Worm (Caenorhabditis elegans) whole organism, L4 larva: ENCODE results near the gene Y116A8C.30.

Source experiments
- F37D6.2 ChIP-seq: sonication (generic microtip); optimal IDR thresholded peaks from 2 replicates; lab custom pipeline; 2016; ENCODE audit warnings: mild to moderate bottlenecking, missing genetic modification characterization, missing compliant biosample characterization
- T26A8.4 ChIP-seq: fragments of 200-800 bp; sonication (Bioruptor generic); IDR thresholded peaks from 2 replicates; pipeline ENCODE4 v1.3.6; 2022; ENCODE audit warnings: missing genetic modification characterization, missing compliant biosample characterization
- ZK546.5 ChIP-seq, 2 experiments: sonication (generic microtip); optimal IDR thresholded peaks; 2 replicates each; lab custom pipeline; 2017; ENCODE audit warnings: missing biosample characterization in 2 of 2, missing genetic modification characterization in 2 of 2
- aha-1 ChIP-seq: fragments of 150-350 bp; peaks from one replicate; lab custom pipeline; 2014; ENCODE audit warnings: missing biosample characterization, missing genetic modification characterization
- aly-2 ChIP-seq: sonication (generic microtip); optimal IDR thresholded peaks from 2 replicates; lab custom pipeline; 2018; ENCODE audit warnings: missing biosample characterization, missing genetic modification characterization
- ama-1 ChIP-seq: fragments of 150-350 bp; optimal IDR thresholded peaks from 2 replicates; lab custom pipeline; 2014; ENCODE audit warnings: inconsistent platforms, mixed read lengths
- arid-1 ChIP-seq: fragments of 200-800 bp; sonication (Bioruptor generic); conservative IDR thresholded peaks from 2 replicates; pipeline ENCODE4 v1.3.6; 2022; ENCODE audit warnings: missing genetic modification reagents, missing genetic modification characterization, missing compliant biosample characterization
- attf-4 ChIP-seq: sonication (generic microtip); optimal IDR thresholded peaks from 3 replicates; lab custom pipeline; 2017; ENCODE audit warnings: missing biosample characterization, missing genetic modification characterization
- ceh-28 ChIP-seq: fragments of 150-350 bp; optimal IDR thresholded peaks from 2 replicates; lab custom pipeline; 2014; ENCODE audit warnings: missing biosample characterization, missing genetic modification reagents, missing genetic modification characterization
- ceh-32 ChIP-seq: sonication (generic microtip); optimal IDR thresholded peaks from 2 replicates; lab custom pipeline; 2016; ENCODE audit warnings: mild to moderate bottlenecking, missing genetic modification characterization, missing compliant biosample characterization; ENCODE audit not compliant: poor library complexity
- ceh-62 ChIP-seq: sonication (generic microtip); optimal IDR thresholded peaks from 2 replicates; lab custom pipeline; 2017; ENCODE audit warnings: missing biosample characterization, missing genetic modification characterization
- ceh-82 ChIP-seq: sonication (generic microtip); optimal IDR thresholded peaks from 2 replicates; lab custom pipeline; 2017; ENCODE audit warnings: missing biosample characterization, missing genetic modification characterization
- cey-2 ChIP-seq: sonication (generic microtip); optimal IDR thresholded peaks from 3 replicates; lab custom pipeline; 2017; ENCODE audit warnings: missing genetic modification characterization, mild to moderate bottlenecking, missing compliant biosample characterization, antibody characterized with exemption, borderline replicate concordance; ENCODE audit not compliant: insufficient read depth
- daf-12 ChIP-seq: fragments of 150-350 bp; optimal IDR thresholded peaks from 2 replicates; lab custom pipeline; 2014; ENCODE audit warnings: missing biosample characterization, missing genetic modification reagents, missing genetic modification characterization
- daf-16 ChIP-seq, 3 experiments: sonication (generic microtip); optimal IDR thresholded peaks; 2 replicates each; lab custom pipeline; 2016 to 2017; ENCODE audit warnings: missing genetic modification characterization in 3 of 3, missing genetic modification reagents in 3 of 3, mild to moderate bottlenecking in 2 of 3, missing compliant biosample characterization in 2 of 3, missing biosample characterization in 1 of 3, moderate library complexity in 1 of 3
- daf-8 ChIP-seq: fragments of 200-800 bp; sonication (Bioruptor generic); IDR thresholded peaks from 2 replicates; pipeline ENCODE4 v1.3.6; 2022; ENCODE audit warnings: missing genetic modification characterization, missing compliant biosample characterization
- dmd-6 ChIP-seq: fragments of 200-800 bp; sonication (Bioruptor generic); IDR thresholded peaks from 2 replicates; pipeline ENCODE4 v1.3.6; 2022; ENCODE audit warnings: missing genetic modification reagents, missing genetic modification characterization, missing compliant biosample characterization
- dmd-8 ChIP-seq: fragments of 200-800 bp; sonication (Bioruptor generic); IDR thresholded peaks from 2 replicates; pipeline ENCODE4 v1.3.6; 2022; ENCODE audit warnings: missing genetic modification characterization, missing compliant biosample characterization
- dve-1 ChIP-seq: sonication (generic microtip); optimal IDR thresholded peaks from 2 replicates; lab custom pipeline; 2017; ENCODE audit warnings: antibody characterized with exemption, mild to moderate bottlenecking, missing genetic modification characterization, missing compliant biosample characterization; ENCODE audit not compliant: insufficient read depth
- egl-27 ChIP-seq: sonication (generic microtip); optimal IDR thresholded peaks from 3 replicates; lab custom pipeline; 2017; ENCODE audit warnings: missing biosample characterization, missing genetic modification reagents, missing genetic modification characterization
- egl-43 ChIP-seq: fragments of 200-800 bp; sonication (Bioruptor generic); IDR thresholded peaks from 2 replicates; pipeline ENCODE4 v1.3.6; 2022; ENCODE audit warnings: missing genetic modification reagents, missing genetic modification characterization, missing compliant biosample characterization
- jun-1 ChIP-seq: fragments of 150-350 bp; optimal IDR thresholded peaks from 2 replicates; lab custom pipeline; 2014; ENCODE audit warnings: missing biosample characterization, missing genetic modification reagents, missing genetic modification characterization
- lin-29 ChIP-seq: fragments of 200-800 bp; sonication (Bioruptor generic); IDR thresholded peaks from 2 replicates; pipeline ENCODE4 v1.3.6; 2022; ENCODE audit warnings: missing genetic modification reagents, missing genetic modification characterization, missing compliant biosample characterization
- lin-38 ChIP-seq: fragments of 200-800 bp; sonication (Bioruptor generic); IDR thresholded peaks from 2 replicates; pipeline ENCODE4 v1.3.6; 2022; ENCODE audit warnings: missing genetic modification reagents, missing genetic modification characterization, missing compliant biosample characterization
- lir-3 ChIP-seq: sonication (generic microtip); optimal IDR thresholded peaks from 2 replicates; lab custom pipeline; 2016; ENCODE audit warnings: mild to moderate bottlenecking, missing genetic modification characterization, missing compliant biosample characterization
- mdt-29 ChIP-seq: fragments of 200-800 bp; sonication (Bioruptor generic); IDR thresholded peaks from 2 replicates; pipeline ENCODE4 v1.3.6; 2022; ENCODE audit warnings: missing genetic modification reagents, missing genetic modification characterization, missing compliant biosample characterization
- mep-1 ChIP-seq: fragments of 150-350 bp; sonication (generic microtip); optimal IDR thresholded peaks from 3 replicates; lab custom pipeline; 2014; ENCODE audit warnings: missing biosample characterization, missing genetic modification characterization
- mes-2 ChIP-seq: sonication (generic microtip); optimal IDR thresholded peaks from 2 replicates; lab custom pipeline; 2016; ENCODE audit warnings: missing genotype, mild to moderate bottlenecking, missing genetic modification characterization, missing compliant biosample characterization; ENCODE audit not compliant: poor library complexity, severe bottlenecking
- nhr-42 ChIP-seq: fragments of 200-800 bp; sonication (Bioruptor generic); IDR thresholded peaks from 2 replicates; pipeline ENCODE4 v1.3.6; 2022; ENCODE audit warnings: missing genetic modification characterization, missing compliant biosample characterization
- nhr-76 ChIP-seq: fragments of 150-350 bp; optimal IDR thresholded peaks from 2 replicates; lab custom pipeline; 2014; ENCODE audit warnings: missing biosample characterization, missing genetic modification characterization
- pha-4 ChIP-seq, 2 experiments: fragments of 150-350 bp in 1 of 2; fragments of 200-800 bp in 1 of 2; sonication (Bioruptor generic) in 1 of 2; IDR thresholded peaks in 1 of 2; optimal IDR thresholded peaks in 1 of 2; 2 replicates each; pipeline versions ENCODE4 v1.3.6 to Lab custom; 2014 to 2022; ENCODE audit warnings: missing genetic modification characterization in 2 of 2, missing genetic modification reagents in 2 of 2, missing biosample characterization in 1 of 2, missing compliant biosample characterization in 1 of 2
- rbr-2 ChIP-seq: sonication (generic microtip); optimal IDR thresholded peaks from 2 replicates; lab custom pipeline; 2016; ENCODE audit warnings: missing genotype, missing genetic modification characterization, missing compliant biosample characterization
- snpc-1.2 ChIP-seq: fragments of 200-800 bp; sonication (Bioruptor generic); IDR thresholded peaks from 2 replicates; pipeline ENCODE4 v1.3.6; 2022; ENCODE audit warnings: missing genetic modification reagents, missing genetic modification characterization, missing compliant biosample characterization
- spr-3 ChIP-seq: fragments of 200-800 bp; sonication (Bioruptor generic); optimal IDR thresholded peaks from 2 replicates; lab custom pipeline; 2018; ENCODE audit warnings: mild to moderate bottlenecking, missing genetic modification characterization, missing compliant biosample characterization
- unc-130 ChIP-seq: sonication (generic microtip); optimal IDR thresholded peaks from 2 replicates; lab custom pipeline; 2016; ENCODE audit warnings: missing genetic modification reagents, missing genetic modification characterization, missing compliant biosample characterization
- unc-62 ChIP-seq, 3 experiments: fragments of 150-350 bp in 1 of 3; sonication (generic microtip); optimal IDR thresholded peaks in 2 of 3; peaks in 1 of 3; 1 replicate in 1 of 3; 2 replicates in 2 of 3; lab custom pipeline; 2014 to 2017; ENCODE audit warnings: missing biosample characterization in 3 of 3, missing genetic modification characterization in 3 of 3, missing genetic modification reagents in 3 of 3, missing genotype in 1 of 3
- zfp-3 ChIP-seq: fragments of 200-800 bp; sonication (Bioruptor generic); conservative IDR thresholded peaks from 2 replicates; pipeline ENCODE4 v1.3.6; 2022; ENCODE audit warnings: missing genetic modification reagents, missing genetic modification characterization, missing compliant biosample characterization
- zip-2 ChIP-seq: fragments of 150-350 bp; optimal IDR thresholded peaks from 2 replicates; lab custom pipeline; 2014; ENCODE audit warnings: missing biosample characterization, missing genetic modification characterization
- ztf-11 ChIP-seq: fragments of 150-350 bp; optimal IDR thresholded peaks from 2 replicates; lab custom pipeline; 2014; ENCODE audit warnings: missing biosample characterization, missing genetic modification characterization
- ztf-7 ChIP-seq: fragments of 150-350 bp; optimal IDR thresholded peaks from 2 replicates; lab custom pipeline; 2014; ENCODE audit warnings: missing biosample characterization, missing genetic modification characterization

Y116A8C.30 gene

DNA sequence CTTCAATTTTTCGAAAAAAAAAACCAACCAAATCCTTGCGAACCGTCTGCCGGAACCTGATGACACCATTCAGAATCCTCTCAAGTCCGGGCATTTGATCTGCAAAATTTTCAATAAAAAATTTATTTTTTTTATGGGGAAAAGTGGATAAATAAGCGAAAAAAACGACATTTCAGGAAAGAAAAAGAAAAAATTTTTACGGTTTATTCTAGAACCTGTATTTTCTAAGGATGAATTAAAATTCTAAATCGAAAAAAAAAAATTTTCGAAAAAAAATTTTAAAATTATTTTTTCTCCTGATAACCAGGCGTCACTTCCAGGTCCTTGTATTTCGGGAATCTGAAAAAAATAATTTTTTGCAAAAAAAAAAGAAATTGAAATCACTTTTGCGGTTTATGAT, 3.4 kb downstream of the Y116A8C.30 start, which contains the start of gene bca-2:
bca-2 (minus strand) TSS at position 101 of the 400 bp plus-strand sequence.
- TF ChIP-seq nhr-76 (tag; lab: Kevin White, UChicago) (no peak), attf-4 (tag; lab: Kevin White, UChicago) (no peak), ztf-11 (tag; lab: Kevin White, UChicago) (no peak), egl-27 (tag; lab: Kevin White, UChicago) (no peak), cey-2 (tag; lab: Kevin White, UChicago) (no peak), T26A8.4 (no peak), ceh-62 (tag; lab: Kevin White, UChicago) (no peak)
- TF ChIP-seq, all 104 proteins: peak for 0

DNA sequence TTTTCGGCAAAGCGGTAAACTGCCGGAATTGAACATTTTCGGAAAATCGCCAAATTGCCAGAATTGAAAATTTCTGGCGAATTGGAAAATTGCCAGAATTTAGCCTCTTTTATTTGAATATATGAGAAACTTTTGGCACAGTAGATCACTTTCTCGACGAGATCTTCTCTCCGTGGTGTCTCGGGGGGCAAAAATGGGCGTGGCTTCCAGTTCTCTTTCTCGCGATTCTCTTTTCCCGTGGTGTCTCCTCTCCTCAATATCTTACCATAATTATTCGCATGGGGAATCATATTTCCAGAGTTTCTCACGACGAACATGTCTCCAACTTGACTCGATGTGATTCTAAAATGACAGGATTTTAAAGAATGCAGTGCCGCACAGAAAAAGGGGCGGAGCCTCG, 4.4 kb downstream of the Y116A8C.30 start:
- TF ChIP-seq F37D6.2 (tag; lab: Kevin White, UChicago), result no peak
- TF ChIP-seq aha-1 (tag; lab: Kevin White, UChicago), result peak; percentile 48
- 0 out of 2 replicates have a peak, but pooled peaks have one; percentile 17 for TF ChIP-seq snpc-1.2 (GFP tag; lab: Robert Waterston, UW)
- TF ChIP-seq ceh-62 (tag; lab: Kevin White, UChicago), result no peak
- no peak for TF ChIP-seq nhr-42
- no peak for TF ChIP-seq egl-43 (GFP tag; lab: Robert Waterston, UW)
- TF ChIP-seq mdt-29 (GFP tag; lab: Robert Waterston, UW), result no peak
- TF ChIP-seq mep-1, result no peak

DNA sequence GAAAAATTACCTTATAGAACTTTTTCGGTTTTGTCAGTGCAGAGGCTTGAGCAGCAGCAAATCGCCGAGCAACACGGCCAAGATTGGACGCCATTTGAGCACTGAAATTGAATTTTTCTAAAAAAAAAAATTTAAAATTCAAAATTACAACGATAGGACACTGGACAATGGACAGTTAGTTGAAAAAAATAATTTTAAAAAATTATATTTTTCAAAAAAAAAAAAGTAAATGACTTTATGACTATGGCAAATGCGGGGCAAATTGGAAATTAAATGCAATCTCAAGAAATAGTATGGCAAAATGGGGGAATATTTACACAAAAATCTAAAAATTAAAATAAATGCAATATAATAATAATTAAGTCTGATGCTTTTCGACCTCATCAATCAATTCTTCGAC, 7.3 kb downstream of the Y116A8C.30 start, which contains the start of gene Y116A8C.27:
Y116A8C.27 (minus strand) TSS at position 101 of the 400 bp plus-strand sequence.
- TF ChIP-seq dmd-6 (GFP tag; lab: Robert Waterston, UW), result no peak
- TF ChIP-seq ama-1 (lab: Kevin White, UChicago), result peak; percentile 32

DNA sequence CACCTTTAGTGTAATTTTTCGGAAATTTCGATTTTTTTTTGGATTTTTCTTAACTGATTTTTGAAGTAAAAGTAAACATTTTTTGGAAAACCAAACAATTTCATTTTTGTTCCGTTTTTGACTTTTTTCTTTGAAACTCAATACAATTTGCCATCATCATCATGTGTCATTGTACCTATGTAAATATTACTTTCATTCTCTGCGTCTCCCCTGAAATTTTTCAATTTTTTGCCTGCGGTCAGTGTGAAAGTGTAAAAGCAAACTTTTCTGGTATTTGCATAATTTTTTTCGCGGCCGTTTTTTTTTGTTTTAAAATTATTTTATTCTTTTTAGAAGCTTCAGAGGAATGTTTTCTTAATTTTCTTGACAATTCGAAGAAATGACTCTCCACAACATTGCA, 9.8 kb downstream of the Y116A8C.30 start, which contains the start of gene Y116A8C.29:
Y116A8C.29 (plus strand) TSS at position 328 of the 400 bp plus-strand sequence.
- no peak for TF ChIP-seq dmd-6 (GFP tag; lab: Robert Waterston, UW)
- peak; percentile 14 for TF ChIP-seq dve-1 (tag; lab: Kevin White, UChicago)
- TF ChIP-seq egl-43 (GFP tag; lab: Robert Waterston, UW), result no peak
- TF ChIP-seq ceh-32 (tag; lab: Kevin White, UChicago), result no peak
- no peak for TF ChIP-seq lir-3 (tag; lab: Kevin White, UChicago)
- no peak for TF ChIP-seq ZK546.5 (tag; optimal IDR thresholded peaks at IDR 0.05; lab: Kevin White, UChicago)
- peak in 1 of 2 experiments; percentile 25 for TF ChIP-seq unc-62 (GFP tag; optimal IDR thresholded peaks at IDR 0.05 in 1 of 2; lab: Kevin White, UChicago)
- no peak for TF ChIP-seq unc-62 (tag; optimal IDR thresholded peaks at IDR 0.05; lab: Kevin White, UChicago)
- no peak for TF ChIP-seq aly-2 (tag; lab: Kevin White, UChicago)
- TF ChIP-seq pha-4 (GFP tag; IDR thresholded peaks at IDR 0.05; lab: Robert Waterston, UW), result no peak
- peak; percentile 27 for TF ChIP-seq pha-4 (tag; optimal IDR thresholded peaks at IDR 0.05; lab: Kevin White, UChicago)
- TF ChIP-seq daf-8 (GFP tag; lab: Robert Waterston, UW), result no peak

DNA sequence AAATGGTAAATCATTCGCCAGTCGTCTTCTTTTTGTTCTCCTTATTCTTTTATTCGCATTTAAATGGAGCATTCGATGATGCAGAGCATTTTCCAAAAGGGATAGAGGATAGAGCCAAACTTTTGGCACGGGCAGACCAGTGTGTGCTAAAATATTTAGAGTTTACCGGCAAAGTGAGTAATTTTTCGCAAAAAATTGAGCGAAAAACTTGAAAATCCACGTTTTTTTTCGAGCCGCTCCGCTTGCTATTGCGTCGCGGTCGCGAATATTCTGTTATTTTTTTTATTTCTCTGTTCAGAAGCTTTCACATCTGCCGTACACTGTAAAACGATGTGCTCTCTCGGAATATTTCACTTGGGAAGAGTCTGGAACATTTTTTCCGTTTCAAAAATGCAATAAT, 14.7 kb downstream of the Y116A8C.30 start, which contains the start of gene Y116A8C.43:
Y116A8C.43 (plus strand) TSS at position 3 of the 400 bp plus-strand sequence.
- TF ChIP-seq daf-12 (no peak), zip-2 (no peak), aha-1 (tag; lab: Kevin White, UChicago) (peak; percentile 76), lin-29 (GFP tag; lab: Robert Waterston, UW) (no peak), dve-1 (tag; lab: Kevin White, UChicago) (no peak), rbr-2 (peak; percentile 9), unc-130 (peak; percentile 56), pha-4 (GFP tag; IDR thresholded peaks at IDR 0.05; lab: Robert Waterston, UW) (no peak), pha-4 (tag; optimal IDR thresholded peaks at IDR 0.05; lab: Kevin White, UChicago) (no peak), mes-2 (tag; lab: Kevin White, UChicago) (peak; percentile 23), jun-1 (tag; lab: Kevin White, UChicago) (no peak), T26A8.4 (0 out of 2 replicates have a peak, but pooled peaks have one; percentile 27), ceh-28 (tag; lab: Kevin White, UChicago) (no peak), spr-3 (no peak), arid-1 (GFP tag; lab: Robert Waterston, UW) (peak; percentile 11; the same call in 1 of the 2 replicates), nhr-76 (tag; lab: Kevin White, UChicago) (no peak), daf-8 (GFP tag; lab: Robert Waterston, UW) (no peak), lin-38 (peak; percentile 73), ceh-82 (tag; lab: Kevin White, UChicago) (no peak), daf-16 (GFP tag; optimal IDR thresholded peaks at IDR 0.05; lab: Kevin White, UChicago) (no peak), daf-16 (tag; optimal IDR thresholded peaks at IDR 0.05; lab: Kevin White, UChicago) (peak; percentile 27), ztf-7 (no peak), dmd-8 (no peak), unc-62 (GFP tag; optimal IDR thresholded peaks at IDR 0.05 in 1 of 2; lab: Kevin White, UChicago) (no peak), unc-62 (tag; optimal IDR thresholded peaks at IDR 0.05; lab: Kevin White, UChicago) (no peak), zfp-3 (GFP tag; lab: Robert Waterston, UW) (0 out of 2 replicates have a peak, but pooled peaks have one; percentile 17)
